Comparison of ENCODE assay signal across 1 fruit fly cellular context in genomic region chr3R:26866577-26867456, dm6.
A peak's percentile ranks its signal among the peaks of the same experiment; 100 is the strongest.
TF ChIP-seq lines count a peak whose summit lies in the region.

ball (minus strand) TSS chr3R:26866807.
His2Av (plus strand) TSS chr3R:26866929.

TF ChIP-seq in whole organism, embryonic, 481 proteins besides CTCF, POLR2A, EP300 and RAD21 (continued from another document):
- TF ChIP-seq CG2120 (GFP tag; optimal IDR thresholded peaks at IDR 0.05; lab: Kevin White, UChicago): peak; percentile 92
- TF ChIP-seq CG10543 (GFP tag; optimal IDR thresholded peaks at IDR 0.05; lab: Kevin White, UChicago): peak; percentile 77
- TF ChIP-seq CG14667 (GFP tag; IDR thresholded peaks at IDR 0.05; lab: Robert Waterston, UW): peak; percentile 57
- peak; percentile 38 for TF ChIP-seq Hey (tag; optimal IDR thresholded peaks at IDR 0.05; lab: Kevin White, UChicago)
- TF ChIP-seq ab (GFP tag; optimal IDR thresholded peaks at IDR 0.05; lab: Kevin White, UChicago): peak; percentile 49
- peak; percentile 54 for TF ChIP-seq CG4282 (GFP tag; optimal IDR thresholded peaks at IDR 0.05; lab: Kevin White, UChicago)
- peak; percentile 38 for TF ChIP-seq jing (GFP tag; optimal IDR thresholded peaks at IDR 0.05; lab: Kevin White, UChicago)
- peak; percentile 81; the same call in 2 of the 3 replicates for TF ChIP-seq zfh1 (GFP tag; IDR thresholded peaks at IDR 0.05; lab: Robert Waterston, UW)
- TF ChIP-seq ham (GFP tag; IDR thresholded peaks at IDR 0.05; lab: Robert Waterston, UW): no peak
- TF ChIP-seq CG18599 (GFP tag; optimal IDR thresholded peaks at IDR 0.05; lab: Kevin White, UChicago): peak; percentile 85
- TF ChIP-seq CG5180 (GFP tag; optimal IDR thresholded peaks at IDR 0.05; lab: Kevin White, UChicago): peak; percentile 44
- peak; percentile 93 for TF ChIP-seq CG6791 (GFP tag; IDR thresholded peaks at IDR 0.05; lab: Robert Waterston, UW; ENCODE audit: partially characterized antibody)
- peak; percentile 92 for TF ChIP-seq NC2β (GFP tag; optimal IDR thresholded peaks at IDR 0.05; lab: Kevin White, UChicago)
- TF ChIP-seq NK7.1 (GFP tag; optimal IDR thresholded peaks at IDR 0.05; lab: Kevin White, UChicago): peak; percentile 54
- peak; percentile 79 for TF ChIP-seq gro (GFP tag; optimal IDR thresholded peaks at IDR 0.05; lab: Kevin White, UChicago)
- peak; percentile 83 for TF ChIP-seq Bdp1 (GFP tag; optimal IDR thresholded peaks at IDR 0.05; lab: Kevin White, UChicago)
- TF ChIP-seq caup (GFP tag; optimal IDR thresholded peaks at IDR 0.05; lab: Kevin White, UChicago; ENCODE audit: severe bottlenecking): peak; percentile 82
- TF ChIP-seq bcd (GFP tag; optimal IDR thresholded peaks at IDR 0.05; lab: Kevin White, UChicago): peak; percentile 70
- peak; percentile 91 for TF ChIP-seq CG30403 (GFP tag; optimal IDR thresholded peaks at IDR 0.05; lab: Kevin White, UChicago)
- no peak for TF ChIP-seq h (optimal IDR thresholded peaks at IDR 0.05; lab: Kevin White, UChicago)
- peak; percentile 43 for TF ChIP-seq CG12104 (GFP tag; optimal IDR thresholded peaks at IDR 0.05; lab: Kevin White, UChicago)
- no peak for TF ChIP-seq CG8359 (GFP tag; optimal IDR thresholded peaks at IDR 0.05; lab: Kevin White, UChicago; ENCODE audit: borderline replicate concordance)
- TF ChIP-seq CG18476 (GFP tag; optimal IDR thresholded peaks at IDR 0.05; lab: Kevin White, UChicago): peak; percentile 71
- TF ChIP-seq pnt (GFP tag; optimal IDR thresholded peaks at IDR 0.05; lab: Kevin White, UChicago): peak; percentile 81
- TF ChIP-seq CG8089 (GFP tag; optimal IDR thresholded peaks at IDR 0.05; lab: Kevin White, UChicago): peak; percentile 78
- TF ChIP-seq repo (GFP tag; optimal IDR thresholded peaks at IDR 0.05; lab: Kevin White, UChicago): peak; percentile 86
- peak; percentile 92 for TF ChIP-seq sna (GFP tag; IDR thresholded peaks at IDR 0.05; lab: Robert Waterston, UW; ENCODE audit: partially characterized antibody)
- TF ChIP-seq wor (GFP tag; IDR thresholded peaks at IDR 0.05; lab: Robert Waterston, UW): peak; percentile 38; the same call in 1 of the 2 replicates
- TF ChIP-seq Xrp1 (GFP tag; IDR thresholded peaks at IDR 0.05; lab: Robert Waterston, UW): peak; percentile 80
- TF ChIP-seq CG4360 (GFP tag; IDR thresholded peaks at IDR 0.05; lab: Robert Waterston, UW): peak; percentile 54
- TF ChIP-seq vfl (GFP tag; optimal IDR thresholded peaks at IDR 0.05; lab: Kevin White, UChicago): peak; percentile 68
- TF ChIP-seq prd (optimal IDR thresholded peaks at IDR 0.05; lab: Kevin White, UChicago): no peak
- peak; percentile 87 for TF ChIP-seq prd (GFP tag; IDR thresholded peaks at IDR 0.05; lab: Robert Waterston, UW)
- TF ChIP-seq wek (GFP tag; optimal IDR thresholded peaks at IDR 0.05; lab: Kevin White, UChicago): peak; percentile 62
- peak; percentile 76 for TF ChIP-seq CG17568 (GFP tag; optimal IDR thresholded peaks at IDR 0.05; lab: Kevin White, UChicago)
- peak; percentile 65 for TF ChIP-seq CG1233 (GFP tag; optimal IDR thresholded peaks at IDR 0.05; lab: Kevin White, UChicago)
- peak; percentile 84 for TF ChIP-seq CG34224 (GFP tag; IDR thresholded peaks at IDR 0.05; lab: Robert Waterston, UW; ENCODE audit: partially characterized antibody)
- TF ChIP-seq Ravus (GFP tag; IDR thresholded peaks at IDR 0.05; lab: Robert Waterston, UW): peak; percentile 36; the same call in 1 of the 2 replicates
- no peak for TF ChIP-seq Lpt (GFP tag; optimal IDR thresholded peaks at IDR 0.05; lab: Kevin White, UChicago)
- TF ChIP-seq da (GFP tag; optimal IDR thresholded peaks at IDR 0.05; lab: Kevin White, UChicago): peak; percentile 83
- no peak for TF ChIP-seq lov (optimal IDR thresholded peaks at IDR 0.05; lab: Kevin White, UChicago)
- TF ChIP-seq lov (GFP tag; IDR thresholded peaks at IDR 0.05; lab: Robert Waterston, UW): peak; percentile 79
- TF ChIP-seq CG10431 (GFP tag; optimal IDR thresholded peaks at IDR 0.05; lab: Kevin White, UChicago): peak; percentile 40
- peak; percentile 94 for TF ChIP-seq CG33213 (GFP tag; optimal IDR thresholded peaks at IDR 0.05; lab: Kevin White, UChicago)
